Worm (Caenorhabditis elegans) whole organism, early embryonic: ENCODE measurements around the gene olrn-1.

Source experiments
- F13C5.2 ChIP-seq: sonication (generic microtip); optimal IDR thresholded peaks from 2 replicates; lab custom pipeline; 2017; ENCODE audit warnings: mild to moderate bottlenecking, missing genetic modification characterization, inconsistent platforms, missing compliant biosample characterization
- ama-1 ChIP-seq: fragments of 150-350 bp; optimal IDR thresholded peaks from 2 replicates; lab custom pipeline; 2014
- flt-1 ChIP-seq: fragments of 200-800 bp; sonication (Bioruptor generic); IDR thresholded peaks from 2 replicates; pipeline ENCODE4 v1.3.6; 2022; ENCODE audit warnings: missing genetic modification characterization, missing compliant biosample characterization
- hmbx-1 ChIP-seq: sonication (generic microtip); optimal IDR thresholded peaks from 2 replicates; lab custom pipeline; 2016; ENCODE audit warnings: mild to moderate bottlenecking, missing genetic modification characterization, missing compliant biosample characterization
- scrt-1 ChIP-seq: fragments of 200-800 bp; sonication (Bioruptor generic); IDR thresholded peaks from 2 replicates; pipeline ENCODE4 v1.3.6; 2022; ENCODE audit warnings: missing genetic modification characterization, missing compliant biosample characterization

DNA sequence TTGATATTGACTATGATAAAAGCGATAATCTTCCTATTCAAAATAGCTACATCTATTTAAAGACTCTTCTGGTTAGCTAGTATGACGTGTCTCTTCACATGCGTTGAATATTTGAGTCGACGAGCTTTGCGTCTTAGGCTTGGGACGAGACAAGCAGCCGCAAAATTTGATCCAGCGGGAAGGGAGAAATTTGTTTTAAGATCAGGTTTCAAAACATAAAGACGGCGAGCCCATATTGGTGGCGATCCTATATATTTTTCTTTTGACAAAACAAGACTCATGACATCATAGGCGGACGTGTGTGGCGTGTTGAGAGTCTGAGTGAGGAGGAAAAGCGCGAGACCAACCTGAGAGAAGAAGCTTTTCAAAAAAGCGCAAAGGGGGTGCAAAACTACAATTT, 8.0 kb downstream of the olrn-1 start:
- TF ChIP-seq ama-1 (lab: Kevin White, UChicago) (no peak), F13C5.2 (no peak), hmbx-1 (tag; lab: Kevin White, UChicago) (no peak), flt-1 (no peak), scrt-1 (GFP tag; lab: Robert Waterston, UW) (no peak)
